Worm (Caenorhabditis elegans) whole organism, early embryonic: ENCODE measurements around the gene C35D10.12.
A peak's percentile ranks its signal among the peaks of the same experiment; 100 is the strongest.
"Not testable (repeated sequence)": the region's sequence is repeated elsewhere in the genome, so short reads cannot be mapped to it uniquely, and the experiment has no call there.

Source experiments
- ama-1 ChIP-seq: fragments of 150-350 bp; optimal IDR thresholded peaks from 2 replicates; lab custom pipeline; 2014
- hnd-1 ChIP-seq: sonication (generic microtip); optimal IDR thresholded peaks from 2 replicates; lab custom pipeline; 2016; ENCODE audit warnings: missing genetic modification characterization, missing compliant biosample characterization
- pes-1 ChIP-seq: fragments of 200-800 bp; sonication (Bioruptor generic); IDR thresholded peaks from 2 replicates; pipeline ENCODE4 v1.3.6; 2022; ENCODE audit warnings: missing genetic modification reagents, missing genetic modification characterization, missing compliant biosample characterization
- sea-1 ChIP-seq: fragments of 200-800 bp; sonication (Bioruptor generic); conservative IDR thresholded peaks from 2 replicates; pipeline ENCODE4 v1.3.6; 2022; ENCODE audit warnings: missing genetic modification characterization, missing compliant biosample characterization
- tbx-11 ChIP-seq: fragments of 200-800 bp; sonication (Bioruptor generic); IDR thresholded peaks from 2 replicates; pipeline ENCODE4 v1.3.6; 2022; ENCODE audit warnings: missing genetic modification characterization, missing compliant biosample characterization

- not testable (repeated sequence) for TF ChIP-seq tbx-11 (GFP tag; lab: Robert Waterston, UW); ama-1 (lab: Kevin White, UChicago); hnd-1 (tag; lab: Kevin White, UChicago); sea-1 (GFP tag; lab: Robert Waterston, UW)
- TF ChIP-seq pes-1, result peak; percentile 55; the same call in 1 of the 2 replicates
These were observed 47.4 kb upstream of the C35D10.12 start, which contains the start of gene mmab-1 for ce11 chrIII:4922020-4922419.
